Worm (Caenorhabditis elegans): ENCODE measurements around the gene sox-4.

Gene sox-4

ce11 chrX:3513715-3514114 lies 4.9 kb upstream of the sox-4 start:
- TF ChIP-seq ztf-23 (GFP tag; IDR thresholded peaks at IDR 0.05) (no peak), tab-1 (GFP tag; IDR thresholded peaks at IDR 0.05) (no peak), cog-1 (tag; optimal IDR thresholded peaks at IDR 0.05) (no peak), ref-1 (GFP tag; conservative IDR thresholded peaks at IDR 0.05) (no peak), med-1 (GFP tag; optimal IDR thresholded peaks at IDR 0.05; ENCODE audit: insufficient read depth) (no peak), ztf-29 (GFP tag; IDR thresholded peaks at IDR 0.05) (no peak), flt-1 (GFP tag; IDR thresholded peaks at IDR 0.05) (no peak), klf-2 (GFP tag; conservative IDR thresholded peaks at IDR 0.05) (no peak), T22C8.4 (GFP tag; IDR thresholded peaks at IDR 0.05) (no peak)

- no peak for TF ChIP-seq tab-1 (GFP tag; IDR thresholded peaks at IDR 0.05)
- no peak for TF ChIP-seq klf-2 (GFP tag; conservative IDR thresholded peaks at IDR 0.05)
- no peak for TF ChIP-seq ztf-29 (GFP tag; IDR thresholded peaks at IDR 0.05)
- no peak for TF ChIP-seq cog-1 (tag; optimal IDR thresholded peaks at IDR 0.05)
- TF ChIP-seq ref-1 (GFP tag; conservative IDR thresholded peaks at IDR 0.05) = no peak
- TF ChIP-seq T22C8.4 (GFP tag; IDR thresholded peaks at IDR 0.05) = no peak
- TF ChIP-seq flt-1 (GFP tag; IDR thresholded peaks at IDR 0.05) = no peak
- TF ChIP-seq ztf-23 (GFP tag; IDR thresholded peaks at IDR 0.05) = no peak
Measured at ce11 chrX:3507214-3507613, 1.6 kb downstream of the sox-4 start.

- TF ChIP-seq cog-1 (tag; optimal IDR thresholded peaks at IDR 0.05) (no peak), T22C8.4 (GFP tag; IDR thresholded peaks at IDR 0.05) (no peak), flt-1 (GFP tag; IDR thresholded peaks at IDR 0.05) (no peak), tab-1 (GFP tag; IDR thresholded peaks at IDR 0.05) (no peak), ztf-29 (GFP tag; IDR thresholded peaks at IDR 0.05) (no peak), med-1 (GFP tag; optimal IDR thresholded peaks at IDR 0.05; ENCODE audit: insufficient read depth) (no peak), klf-2 (GFP tag; conservative IDR thresholded peaks at IDR 0.05) (no peak), ref-1 (GFP tag; conservative IDR thresholded peaks at IDR 0.05) (no peak), ztf-23 (GFP tag; IDR thresholded peaks at IDR 0.05) (no peak)
Measured at ce11 chrX:3506556-3506955, 2.2 kb downstream of the sox-4 start.

ce11 chrX:3505062-3505461 lies 3.7 kb downstream of the sox-4 start:
- TF ChIP-seq ref-1 (GFP tag; conservative IDR thresholded peaks at IDR 0.05) = no peak
- no peak for TF ChIP-seq ztf-29 (GFP tag; IDR thresholded peaks at IDR 0.05)
- no peak for TF ChIP-seq T22C8.4 (GFP tag; IDR thresholded peaks at IDR 0.05)
- no peak for TF ChIP-seq klf-2 (GFP tag; conservative IDR thresholded peaks at IDR 0.05)
- TF ChIP-seq cog-1 (tag; optimal IDR thresholded peaks at IDR 0.05) = no peak
- no peak for TF ChIP-seq tab-1 (GFP tag; IDR thresholded peaks at IDR 0.05)
- no peak for TF ChIP-seq med-1 (GFP tag; optimal IDR thresholded peaks at IDR 0.05; ENCODE audit: insufficient read depth)
- TF ChIP-seq flt-1 (GFP tag; IDR thresholded peaks at IDR 0.05) = no peak
- TF ChIP-seq ztf-23 (GFP tag; IDR thresholded peaks at IDR 0.05) = no peak

ce11 chrX:3503025-3503424 lies 5.8 kb downstream of the sox-4 start:
- no peak for TF ChIP-seq ztf-23 (GFP tag; IDR thresholded peaks at IDR 0.05)

- no peak for TF ChIP-seq tab-1 (GFP tag; IDR thresholded peaks at IDR 0.05)
- TF ChIP-seq klf-2 (GFP tag; conservative IDR thresholded peaks at IDR 0.05) = no peak
- TF ChIP-seq med-1 (GFP tag; optimal IDR thresholded peaks at IDR 0.05; ENCODE audit: insufficient read depth) = no peak
- no peak for TF ChIP-seq ztf-29 (GFP tag; IDR thresholded peaks at IDR 0.05)
- TF ChIP-seq ref-1 (GFP tag; conservative IDR thresholded peaks at IDR 0.05) = no peak
- TF ChIP-seq T22C8.4 (GFP tag; IDR thresholded peaks at IDR 0.05) = no peak
- no peak for TF ChIP-seq ztf-23 (GFP tag; IDR thresholded peaks at IDR 0.05)
- no peak for TF ChIP-seq cog-1 (tag; optimal IDR thresholded peaks at IDR 0.05)
- no peak for TF ChIP-seq flt-1 (GFP tag; IDR thresholded peaks at IDR 0.05)
Measured at ce11 chrX:3500903-3501302, 7.9 kb downstream of the sox-4 start.

ce11 chrX:3500357-3500756 lies 8.4 kb downstream of the sox-4 start:
- TF ChIP-seq klf-2 (GFP tag; conservative IDR thresholded peaks at IDR 0.05) = no peak
- TF ChIP-seq med-1 (GFP tag; optimal IDR thresholded peaks at IDR 0.05; ENCODE audit: insufficient read depth) = no peak
- no peak for TF ChIP-seq ztf-29 (GFP tag; IDR thresholded peaks at IDR 0.05)
- no peak for TF ChIP-seq cog-1 (tag; optimal IDR thresholded peaks at IDR 0.05)
- no peak for TF ChIP-seq tab-1 (GFP tag; IDR thresholded peaks at IDR 0.05)
- no peak for TF ChIP-seq ref-1 (GFP tag; conservative IDR thresholded peaks at IDR 0.05)
- no peak for TF ChIP-seq ztf-23 (GFP tag; IDR thresholded peaks at IDR 0.05)
- TF ChIP-seq flt-1 (GFP tag; IDR thresholded peaks at IDR 0.05) = no peak
- no peak for TF ChIP-seq T22C8.4 (GFP tag; IDR thresholded peaks at IDR 0.05)

DNA sequence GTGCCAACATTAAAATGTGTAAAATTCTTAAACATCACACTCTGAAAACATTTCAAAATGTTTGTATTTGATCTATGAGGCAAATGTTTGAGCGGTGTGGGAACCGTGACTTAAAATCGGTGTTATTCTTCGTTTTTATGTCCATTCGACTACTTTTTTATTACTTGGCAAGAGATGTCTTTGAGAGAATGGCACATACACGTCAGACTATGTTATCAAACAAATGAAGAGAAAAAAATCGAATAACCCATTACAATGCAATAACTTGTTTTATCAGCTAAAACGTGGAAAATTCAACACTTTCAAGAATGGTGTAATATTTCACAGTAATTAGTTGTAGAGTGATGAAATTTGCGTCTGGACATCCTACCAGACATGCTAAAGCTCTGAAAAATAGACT lies 8.9 kb downstream of the sox-4 start:
- TF ChIP-seq ztf-29 (GFP tag; IDR thresholded peaks at IDR 0.05) (no peak), ztf-23 (GFP tag; IDR thresholded peaks at IDR 0.05) (no peak), T22C8.4 (GFP tag; IDR thresholded peaks at IDR 0.05) (no peak), ref-1 (GFP tag; conservative IDR thresholded peaks at IDR 0.05) (no peak), klf-2 (GFP tag; conservative IDR thresholded peaks at IDR 0.05) (no peak), tab-1 (GFP tag; IDR thresholded peaks at IDR 0.05) (no peak), med-1 (GFP tag; optimal IDR thresholded peaks at IDR 0.05; ENCODE audit: insufficient read depth) (no peak), flt-1 (GFP tag; IDR thresholded peaks at IDR 0.05) (no peak), cog-1 (tag; optimal IDR thresholded peaks at IDR 0.05) (no peak)

ce11 chrX:3498953-3499352 lies 9.9 kb downstream of the sox-4 start, which contains the start of gene C12D12.1:
C12D12.1 (plus strand) TSS chrX:3499253.
- no peak for TF ChIP-seq T22C8.4 (GFP tag; IDR thresholded peaks at IDR 0.05)
- TF ChIP-seq cog-1 (tag; optimal IDR thresholded peaks at IDR 0.05) = no peak
- no peak for TF ChIP-seq med-1 (GFP tag; optimal IDR thresholded peaks at IDR 0.05; ENCODE audit: insufficient read depth)
- TF ChIP-seq ref-1 (GFP tag; conservative IDR thresholded peaks at IDR 0.05) = no peak
- TF ChIP-seq ztf-29 (GFP tag; IDR thresholded peaks at IDR 0.05) = no peak
- no peak for TF ChIP-seq ztf-23 (GFP tag; IDR thresholded peaks at IDR 0.05)
- TF ChIP-seq flt-1 (GFP tag; IDR thresholded peaks at IDR 0.05) = no peak
- TF ChIP-seq tab-1 (GFP tag; IDR thresholded peaks at IDR 0.05) = no peak
- TF ChIP-seq klf-2 (GFP tag; conservative IDR thresholded peaks at IDR 0.05) = no peak

ce11 chrX:3495776-3496175 lies 13.0 kb downstream of the sox-4 start, which contains the start of gene glt-1:
glt-1 (plus strand) TSS chrX:3496026.
- TF ChIP-seq flt-1 (GFP tag; IDR thresholded peaks at IDR 0.05) (no peak), med-1 (GFP tag; optimal IDR thresholded peaks at IDR 0.05; ENCODE audit: insufficient read depth) (no peak), klf-2 (GFP tag; conservative IDR thresholded peaks at IDR 0.05) (no peak), ref-1 (GFP tag; conservative IDR thresholded peaks at IDR 0.05) (no peak), ztf-23 (GFP tag; IDR thresholded peaks at IDR 0.05) (no peak), cog-1 (tag; optimal IDR thresholded peaks at IDR 0.05) (no peak), tab-1 (GFP tag; IDR thresholded peaks at IDR 0.05) (no peak)

Data from whole organism, midembryonic.